Fruit fly (Drosophila melanogaster) Kc167 (cell line): ENCODE results near the gene Cubn.

Experiments
- Sin3A ChIP-seq: fragments of >200 bp; optimal IDR thresholded peaks from 2 replicates; lab custom pipeline; 2018; ENCODE audit warnings: missing external identifiers
- insv ChIP-seq: fragments of >200 bp; optimal IDR thresholded peaks from 3 replicates; lab custom pipeline; 2018; ENCODE audit warnings: missing external identifiers
- psq ChIP-seq: fragments of >200 bp; optimal IDR thresholded peaks from 2 replicates; lab custom pipeline; 2017; ENCODE audit warnings: missing external identifiers
- ttk ChIP-seq: sonication (Bioruptor generic); optimal IDR thresholded peaks from 2 replicates; lab custom pipeline; 2017; ENCODE audit warnings: missing external identifiers

DNA sequence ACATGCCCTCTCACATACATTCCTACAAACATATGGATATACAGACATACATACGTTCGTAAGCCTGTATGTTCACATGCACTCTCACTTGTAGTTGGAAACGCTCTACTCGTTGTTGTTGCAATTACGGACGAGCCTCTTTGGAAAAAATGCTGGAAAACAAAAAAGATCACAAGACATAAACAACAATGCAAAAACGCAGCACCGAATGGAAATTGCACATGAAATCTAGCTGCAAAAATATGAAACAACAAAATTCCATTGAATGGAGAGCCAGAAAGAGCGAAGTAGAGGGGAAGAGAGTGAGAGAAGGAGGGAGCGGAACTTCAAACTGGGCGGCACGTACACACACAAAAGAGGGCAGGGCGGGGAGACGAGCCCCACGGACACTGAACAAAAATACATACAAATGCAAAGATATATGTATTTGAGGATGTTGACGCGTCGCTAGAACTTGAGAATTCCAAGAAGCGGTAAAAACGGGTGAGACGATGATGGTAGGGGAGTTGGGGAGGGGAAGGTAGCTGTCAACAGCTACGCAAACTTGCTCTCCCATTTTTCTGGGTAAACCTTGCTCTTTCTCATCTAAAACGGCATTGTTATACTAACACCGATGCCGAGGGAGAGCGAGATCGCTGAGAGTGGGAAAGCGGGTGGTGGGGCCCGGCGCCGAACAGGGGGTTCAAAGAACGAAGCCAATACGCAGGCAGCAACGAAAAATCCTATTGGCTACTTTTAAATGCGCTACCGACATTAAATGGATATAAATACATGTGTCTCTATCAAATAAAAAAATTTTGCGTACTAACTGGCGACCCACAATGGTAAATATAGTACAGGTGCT lies 13.2 kb upstream of the Cubn start:
- TF ChIP-seq psq = no peak
- TF ChIP-seq Sin3A = no peak
- no peak for TF ChIP-seq insv (lab: Kevin White, UChicago)
- no peak for TF ChIP-seq ttk (lab: Kevin White, UChicago)
